Fruit fly (Drosophila melanogaster) whole organism: ENCODE measurements around the gene CG5676.

ENCODE experiments used
- CG8478 ChIP-seq: fragments of >200 bp; optimal IDR thresholded peaks from 2 replicates; lab custom pipeline; 2018; ENCODE audit warnings: inconsistent platforms
- Dll ChIP-seq: fragments of >200 bp; optimal IDR thresholded peaks from 2 replicates; lab custom pipeline; 2017
- EcR ChIP-seq, 2 experiments: fragments of >200 bp; optimal IDR thresholded peaks; 2 replicates each; lab custom pipeline; 2017; ENCODE audit warnings: missing biosample characterization in 2 of 2, missing genetic modification characterization in 2 of 2, missing genetic modification reagents in 2 of 2
- pan ChIP-seq: fragments of >200 bp; optimal IDR thresholded peaks from 2 replicates; lab custom pipeline; 2017
- psq ChIP-seq: fragments of >200 bp; optimal IDR thresholded peaks from 2 replicates; lab custom pipeline; 2017
- usp ChIP-seq: fragments of >200 bp; optimal IDR thresholded peaks from 2 replicates; lab custom pipeline; 2017; ENCODE audit warnings: missing biosample characterization, missing genetic modification characterization, mixed read lengths

The CG5676 gene

DNA sequence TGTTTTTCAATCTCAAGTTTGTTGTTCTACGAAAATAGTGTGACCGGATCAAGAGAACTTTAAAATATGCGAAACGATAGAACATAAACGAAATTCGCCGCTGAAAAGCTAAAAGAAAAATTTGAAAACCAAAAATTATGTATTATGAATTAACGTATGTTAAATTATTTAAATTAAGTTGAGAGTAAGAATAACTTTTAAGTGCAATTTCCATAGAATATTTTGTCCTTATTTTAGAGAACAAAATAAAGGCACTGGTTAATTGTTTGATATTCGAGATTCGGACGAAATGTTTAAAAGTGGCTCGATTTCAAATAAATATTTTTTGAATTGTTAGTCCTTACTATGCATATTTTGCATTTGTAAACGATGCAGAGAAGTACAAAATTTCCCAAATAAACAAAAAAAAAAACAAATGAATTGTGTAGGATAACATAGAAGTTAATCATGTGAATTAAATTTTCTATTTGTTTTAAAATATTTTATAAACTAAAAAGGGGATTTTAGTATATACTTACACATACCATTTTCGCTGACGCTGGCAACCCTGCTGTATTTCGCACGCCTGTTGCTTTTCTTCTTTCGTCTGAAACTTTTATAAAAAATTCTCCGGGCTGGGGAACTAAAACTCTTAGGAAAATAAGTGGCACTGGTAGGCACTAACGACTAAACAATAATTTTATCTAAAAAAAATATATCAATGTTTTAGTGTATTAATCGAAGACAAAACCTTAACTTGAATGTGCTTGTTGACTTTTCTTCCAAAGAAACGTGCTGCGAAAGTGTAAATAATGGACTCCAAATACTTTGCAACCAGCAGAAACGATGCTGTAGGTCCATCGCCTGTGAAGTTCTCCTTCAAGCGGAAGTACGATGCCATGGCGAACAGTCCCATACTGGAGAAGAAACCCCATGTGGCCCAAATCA is 44.8 kb downstream of the CG5676 start, which contains the start of the genes CG5727 and ath:
Gene CG5727 (minus strand): TSS at position 51 of the 927 bp plus-strand sequence.
Gene ath (plus strand): TSS at position 513 of the 927 bp plus-strand sequence.
- TF ChIP-seq Dll (lab: Kevin White, UChicago) = no peak
- TF ChIP-seq psq (lab: Kevin White, UChicago) = no peak
- no peak for TF ChIP-seq EcR (GFP tag; optimal IDR thresholded peaks at IDR 0.05; lab: Kevin White, UChicago)
- no peak for TF ChIP-seq CG8478 (lab: Kevin White, UChicago)
- no peak for TF ChIP-seq usp (GFP tag; lab: Kevin White, UChicago)
- TF ChIP-seq pan (lab: Kevin White, UChicago) = no peak

DNA sequence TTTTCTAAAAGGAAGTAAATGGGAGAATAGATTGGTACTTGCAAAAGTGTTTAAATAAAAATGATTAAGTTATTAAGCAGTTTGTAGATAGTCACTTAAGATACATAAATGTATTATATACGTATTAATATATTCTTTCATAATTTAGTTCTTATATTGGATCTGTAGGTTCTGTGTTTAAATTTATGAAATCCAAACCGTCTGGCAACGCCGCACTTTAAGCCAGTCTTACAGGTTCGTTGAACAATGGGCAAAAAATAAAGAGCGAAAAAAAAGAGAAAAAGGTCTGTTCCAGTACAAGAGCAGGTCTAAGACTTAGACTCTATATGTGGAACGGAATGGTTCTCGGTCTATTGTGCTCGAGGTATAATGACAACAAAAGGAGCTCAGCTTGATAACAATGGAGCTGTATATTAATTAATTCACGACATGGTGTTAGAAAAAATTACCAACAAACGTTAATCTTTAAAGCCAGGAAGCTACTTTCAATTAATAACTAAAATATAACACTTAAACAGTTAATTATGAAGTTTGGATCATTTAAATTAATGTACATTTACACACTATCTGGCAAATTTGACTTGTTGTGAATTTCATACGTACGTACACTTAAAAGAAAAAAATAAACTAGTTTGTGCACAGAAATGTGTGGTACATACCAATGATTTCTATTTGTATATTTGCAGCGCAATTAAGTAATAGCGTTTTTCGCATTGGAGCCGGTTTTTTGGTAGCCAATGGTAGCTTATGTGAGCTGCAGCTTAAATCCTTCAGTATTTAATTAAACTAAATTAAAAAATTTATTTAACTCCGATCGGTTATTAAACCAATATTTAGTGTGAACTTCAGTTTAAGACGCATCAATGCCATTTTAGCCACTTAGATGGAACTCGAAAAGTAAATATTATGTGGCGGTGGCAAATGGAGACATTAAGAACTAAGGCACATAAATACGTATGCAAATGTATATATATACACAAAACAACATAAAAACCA is 46.6 kb downstream of the CG5676 start, which contains the start of gene CG5731:
Gene CG5731 (minus strand): TSS at position 946 of the 996 bp plus-strand sequence.
- no peak for TF ChIP-seq CG8478 (lab: Kevin White, UChicago)
- TF ChIP-seq EcR (GFP tag; optimal IDR thresholded peaks at IDR 0.05; lab: Kevin White, UChicago) = no peak
- TF ChIP-seq usp (GFP tag; lab: Kevin White, UChicago) = no peak
- no peak for TF ChIP-seq psq (lab: Kevin White, UChicago)
- no peak for TF ChIP-seq Dll (lab: Kevin White, UChicago)
- no peak for TF ChIP-seq pan (lab: Kevin White, UChicago)

DNA sequence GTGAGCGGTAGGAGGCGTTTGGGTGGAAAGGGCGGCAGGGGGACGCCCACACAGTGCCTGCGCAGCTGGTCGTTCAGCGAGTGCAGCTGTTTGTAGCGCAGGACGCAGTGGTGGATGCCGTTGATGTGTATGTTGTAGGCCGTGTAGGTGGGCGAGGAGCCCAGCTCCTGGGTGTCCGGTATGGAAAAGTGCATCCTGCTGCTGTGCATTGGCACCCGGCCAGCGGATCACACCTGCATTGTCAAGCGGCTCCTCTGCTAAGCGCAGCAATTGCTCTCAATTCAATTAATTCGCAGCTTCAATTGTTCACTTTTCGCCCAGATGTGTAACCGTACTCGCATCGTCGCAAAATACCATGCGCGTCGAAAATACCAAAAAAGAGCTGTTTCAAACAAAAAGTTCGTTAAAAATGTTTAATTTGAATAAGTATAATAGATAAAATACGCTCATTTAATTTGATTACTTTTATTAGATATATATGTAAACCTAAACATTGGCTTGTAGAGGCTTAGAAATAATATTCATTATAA is 49.0 kb downstream of the CG5676 start, which contains the start of gene Snx17:
Gene Snx17 (minus strand): TSS at position 329 of the 530 bp plus-strand sequence.
- TF ChIP-seq EcR (GFP tag; optimal IDR thresholded peaks at IDR 0.05; lab: Kevin White, UChicago) = no peak

DNA sequence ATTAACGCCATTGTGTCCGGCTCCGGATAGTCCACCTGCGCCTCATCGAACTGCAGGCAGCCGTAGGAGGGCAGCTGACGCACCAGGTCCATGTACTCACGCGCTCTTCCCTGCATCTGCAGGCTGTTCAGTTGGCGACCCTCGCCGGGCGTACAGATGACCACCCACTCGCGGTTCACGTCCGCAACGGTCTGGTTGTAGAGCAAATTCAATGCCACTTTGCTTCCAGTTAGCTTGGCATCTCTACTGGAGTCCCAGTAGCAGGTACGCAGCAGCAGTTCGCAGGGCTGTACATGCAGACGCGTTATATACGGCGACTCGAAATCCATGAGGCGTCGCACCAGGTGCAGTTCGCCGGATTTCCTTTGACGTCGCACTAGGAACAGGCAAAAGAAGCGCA is 49.8 kb downstream of the CG5676 start:
- TF ChIP-seq CG8478 (lab: Kevin White, UChicago) (no peak), psq (lab: Kevin White, UChicago) (no peak), pan (lab: Kevin White, UChicago) (no peak), Dll (lab: Kevin White, UChicago) (no peak)
